Worm (Caenorhabditis elegans) whole organism, L3 larva: ENCODE results near the gene Y5F2A.4.

ENCODE experiments used
- ceh-82 ChIP-seq: fragments of 150-350 bp; optimal IDR thresholded peaks from 2 replicates; lab custom pipeline; 2014; ENCODE audit warnings: missing biosample characterization, missing genetic modification characterization
- elt-1 ChIP-seq: fragments of 150-350 bp; optimal IDR thresholded peaks from 2 replicates; lab custom pipeline; 2014; ENCODE audit warnings: missing biosample characterization, missing genetic modification characterization
- mdl-1 ChIP-seq: fragments of 150-350 bp; optimal IDR thresholded peaks from 2 replicates; lab custom pipeline; 2014; ENCODE audit warnings: missing biosample characterization, missing genetic modification characterization
- nhr-25 ChIP-seq: sonication (generic microtip); optimal IDR thresholded peaks from 2 replicates; lab custom pipeline; 2017; ENCODE audit warnings: missing biosample characterization, missing genetic modification characterization
- pha-4 ChIP-seq: fragments of 150-350 bp; optimal IDR thresholded peaks from 2 replicates; lab custom pipeline; 2014; ENCODE audit warnings: missing biosample characterization, missing genetic modification reagents, missing genetic modification characterization
- snpc-4 ChIP-seq: fragments of 150-350 bp; optimal IDR thresholded peaks from 2 replicates; lab custom pipeline; 2014; ENCODE audit warnings: missing biosample characterization, missing genetic modification characterization

- TF ChIP-seq pha-4 (tag; lab: Kevin White, UChicago) = no peak
- no peak for TF ChIP-seq ceh-82 (tag; lab: Kevin White, UChicago)
- TF ChIP-seq snpc-4 (tag; lab: Kevin White, UChicago) = no peak
- TF ChIP-seq elt-1 = no peak
- TF ChIP-seq mdl-1 (tag; lab: Kevin White, UChicago) = no peak
- TF ChIP-seq nhr-25 = no peak
These were observed 47.2 kb upstream of the Y5F2A.4 start for ce11 chrIV:11125604-11126003.
